Worm (Caenorhabditis elegans) whole organism, L2 larva: ENCODE data around the gene nhr-107.

Source experiments
- C34F6.9 ChIP-seq: fragments of 150-350 bp; optimal IDR thresholded peaks from 2 replicates; lab custom pipeline; 2014; ENCODE audit warnings: missing biosample characterization, missing genetic modification characterization
- F13H6.1 ChIP-seq: sonication (generic microtip); optimal IDR thresholded peaks from 2 replicates; lab custom pipeline; 2016; ENCODE audit warnings: missing genetic modification characterization, missing compliant biosample characterization
- R02D3.7 ChIP-seq: fragments of 150-350 bp; optimal IDR thresholded peaks from 2 replicates; lab custom pipeline; 2014; ENCODE audit warnings: missing biosample characterization, missing genetic modification characterization
- ZK546.5 ChIP-seq: sonication (generic microtip); optimal IDR thresholded peaks from 2 replicates; lab custom pipeline; 2017; ENCODE audit warnings: missing biosample characterization, missing genetic modification characterization
- alr-1 ChIP-seq: fragments of 150-350 bp; optimal IDR thresholded peaks from 2 replicates; lab custom pipeline; 2014; ENCODE audit warnings: missing biosample characterization, missing genetic modification characterization
- aly-2 ChIP-seq: fragments of 150-350 bp; optimal IDR thresholded peaks from 2 replicates; lab custom pipeline; 2014; ENCODE audit warnings: missing biosample characterization, missing genetic modification characterization
- blmp-1 ChIP-seq: sonication (generic microtip); optimal IDR thresholded peaks from 2 replicates; lab custom pipeline; 2017; ENCODE audit warnings: missing genetic modification characterization, mild to moderate bottlenecking, missing compliant biosample characterization, antibody characterized with exemption, moderate library complexity; ENCODE audit not compliant: insufficient read depth
- ceh-16 ChIP-seq: fragments of 150-350 bp; optimal IDR thresholded peaks from 2 replicates; lab custom pipeline; 2014; ENCODE audit warnings: missing biosample characterization, missing genetic modification characterization
- dmd-4 ChIP-seq: sonication (generic microtip); optimal IDR thresholded peaks from 2 replicates; lab custom pipeline; 2017; ENCODE audit warnings: missing biosample characterization, missing genetic modification characterization
- egl-27 ChIP-seq: sonication (generic microtip); optimal IDR thresholded peaks from 3 replicates; lab custom pipeline; 2017; ENCODE audit warnings: missing biosample characterization, missing genetic modification reagents, missing genetic modification characterization
- elt-1 ChIP-seq: fragments of 150-350 bp; optimal IDR thresholded peaks from 2 replicates; lab custom pipeline; 2014; ENCODE audit warnings: missing biosample characterization, missing genetic modification characterization
- elt-3 ChIP-seq: sonication (generic microtip); optimal IDR thresholded peaks from 2 replicates; lab custom pipeline; 2017; ENCODE audit warnings: missing biosample characterization, missing genetic modification characterization
- fos-1 ChIP-seq: fragments of 150-350 bp; optimal IDR thresholded peaks from 2 replicates; lab custom pipeline; 2014; ENCODE audit warnings: missing biosample characterization, missing genetic modification characterization
- lin-11 ChIP-seq: fragments of 150-350 bp; sonication (generic microtip); optimal IDR thresholded peaks from 2 replicates; lab custom pipeline; 2014; ENCODE audit warnings: missing biosample characterization, missing genetic modification characterization, inconsistent platforms, mixed read lengths
- lin-13 ChIP-seq: fragments of 150-350 bp; optimal IDR thresholded peaks from 2 replicates; lab custom pipeline; 2014; ENCODE audit warnings: missing biosample characterization, missing genetic modification reagents, missing genetic modification characterization
- lsy-2 ChIP-seq, 2 experiments: fragments of 150-350 bp in 1 of 2; sonication (generic microtip) in 1 of 2; optimal IDR thresholded peaks; 2 replicates each; lab custom pipeline; 2014 to 2017; ENCODE audit warnings: missing biosample characterization in 2 of 2, missing genetic modification characterization in 2 of 2
- mab-5 ChIP-seq: fragments of 150-350 bp; optimal IDR thresholded peaks from 2 replicates; lab custom pipeline; 2014; ENCODE audit warnings: missing biosample characterization, missing genetic modification characterization
- mbf-1 ChIP-seq: sonication (generic microtip); optimal IDR thresholded peaks from 2 replicates; lab custom pipeline; 2017; ENCODE audit warnings: missing biosample characterization, missing genetic modification characterization
- mdl-1 ChIP-seq, 2 experiments: fragments of 150-350 bp in 1 of 2; sonication (generic microtip) in 1 of 2; optimal IDR thresholded peaks; 2 replicates each; lab custom pipeline; 2017; ENCODE audit warnings: missing biosample characterization in 2 of 2, missing genetic modification characterization in 2 of 2
- nhr-10 ChIP-seq: sonication (generic microtip); optimal IDR thresholded peaks from 2 replicates; lab custom pipeline; 2017; ENCODE audit warnings: missing biosample characterization, missing genetic modification characterization
- nhr-12 ChIP-seq: fragments of 150-350 bp; optimal IDR thresholded peaks from 2 replicates; lab custom pipeline; 2014; ENCODE audit warnings: missing biosample characterization, missing genetic modification characterization
- nhr-129 ChIP-seq: fragments of 150-350 bp; optimal IDR thresholded peaks from 2 replicates; lab custom pipeline; 2014; ENCODE audit warnings: missing biosample characterization, missing genetic modification characterization
- nhr-21 ChIP-seq: fragments of 150-350 bp; optimal IDR thresholded peaks from 2 replicates; lab custom pipeline; 2014; ENCODE audit warnings: missing biosample characterization, missing genetic modification characterization
- nhr-23 ChIP-seq: fragments of 150-350 bp; optimal IDR thresholded peaks from 2 replicates; lab custom pipeline; 2014; ENCODE audit warnings: missing biosample characterization, missing genetic modification reagents, missing genetic modification characterization
- nhr-25 ChIP-seq: fragments of 150-350 bp; sonication (generic microtip); optimal IDR thresholded peaks from 3 replicates; lab custom pipeline; 2014; ENCODE audit warnings: missing biosample characterization, missing genetic modification characterization
- nhr-77 ChIP-seq: fragments of 150-350 bp; optimal IDR thresholded peaks from 2 replicates; lab custom pipeline; 2014; ENCODE audit warnings: missing biosample characterization, missing genetic modification characterization
- sem-4 ChIP-seq: fragments of 150-350 bp; optimal IDR thresholded peaks from 2 replicates; lab custom pipeline; 2014; ENCODE audit warnings: missing biosample characterization, missing genetic modification reagents, missing genetic modification characterization
- skn-1 ChIP-seq: sonication (generic microtip); optimal IDR thresholded peaks from 2 replicates; lab custom pipeline; 2017; ENCODE audit warnings: missing biosample characterization, missing genetic modification characterization
- sma-3 ChIP-seq: sonication (generic microtip); optimal IDR thresholded peaks from 2 replicates; lab custom pipeline; 2016; ENCODE audit warnings: missing genetic modification reagents, missing genetic modification characterization, missing compliant biosample characterization
- snpc-4 ChIP-seq: fragments of 150-350 bp; optimal IDR thresholded peaks from 2 replicates; lab custom pipeline; 2014; ENCODE audit warnings: missing biosample characterization, missing genetic modification characterization
- unc-39 ChIP-seq: fragments of 150-350 bp; optimal IDR thresholded peaks from 2 replicates; lab custom pipeline; 2014; ENCODE audit warnings: missing biosample characterization, missing genetic modification characterization
- unc-55 ChIP-seq: fragments of 150-350 bp; sonication (generic microtip); optimal IDR thresholded peaks from 3 replicates; lab custom pipeline; 2014; ENCODE audit warnings: missing biosample characterization, missing genetic modification reagents, missing genetic modification characterization
- unc-62 ChIP-seq: fragments of 150-350 bp; optimal IDR thresholded peaks from 2 replicates; lab custom pipeline; 2014; ENCODE audit warnings: missing biosample characterization, missing genetic modification reagents, missing genetic modification characterization
- ztf-1 ChIP-seq: fragments of 200-800 bp; sonication (Bioruptor generic); conservative IDR thresholded peaks from 2 replicates; pipeline ENCODE4 v1.3.6; 2022; ENCODE audit warnings: missing genetic modification characterization, missing compliant biosample characterization
- ztf-11 ChIP-seq: sonication (generic microtip); optimal IDR thresholded peaks from 2 replicates; lab custom pipeline; 2017; ENCODE audit warnings: missing biosample characterization, missing genetic modification characterization
- ztf-4 ChIP-seq: fragments of 150-350 bp; optimal IDR thresholded peaks from 2 replicates; lab custom pipeline; 2014; ENCODE audit warnings: missing biosample characterization, missing genetic modification characterization

The nhr-107 gene

ce11 chrV:6956237-6956636 lies 40.7 kb downstream of the nhr-107 start, which contains the start of gene mec-1:
Gene mec-1 (plus strand): TSS chrV:6956537.
- no peak for TF ChIP-seq lsy-2 (tag; optimal IDR thresholded peaks at IDR 0.05; lab: Kevin White, UChicago)
- TF ChIP-seq mab-5 (tag; lab: Kevin White, UChicago): no peak
- no peak for TF ChIP-seq nhr-25 (tag; lab: Kevin White, UChicago)
- TF ChIP-seq elt-3 (tag; lab: Kevin White, UChicago): no peak
- TF ChIP-seq nhr-23 (tag; lab: Kevin White, UChicago): no peak
- TF ChIP-seq unc-62 (GFP tag; lab: Kevin White, UChicago): no peak
- no peak for TF ChIP-seq ztf-11 (tag; lab: Kevin White, UChicago)
- TF ChIP-seq mdl-1 (tag; optimal IDR thresholded peaks at IDR 0.05; lab: Kevin White, UChicago): no peak
- TF ChIP-seq unc-55 (GFP tag; lab: Kevin White, UChicago): no peak
- no peak for TF ChIP-seq sma-3 (GFP tag; lab: Kevin White, UChicago)
- TF ChIP-seq nhr-77: no peak
- TF ChIP-seq aly-2 (tag; lab: Kevin White, UChicago): no peak
- no peak for TF ChIP-seq nhr-21 (tag; lab: Kevin White, UChicago)
- TF ChIP-seq ceh-16 (tag; lab: Kevin White, UChicago): no peak
- no peak for TF ChIP-seq ZK546.5 (tag; lab: Kevin White, UChicago)
- no peak for TF ChIP-seq skn-1 (tag; lab: Kevin White, UChicago)
- no peak for TF ChIP-seq alr-1
- TF ChIP-seq ztf-1 (GFP tag; lab: Robert Waterston, UW): no peak
- TF ChIP-seq fos-1: no peak

- TF ChIP-seq skn-1 (tag; lab: Kevin White, UChicago): no peak
- TF ChIP-seq mdl-1 (tag; optimal IDR thresholded peaks at IDR 0.05; lab: Kevin White, UChicago): no peak
- no peak for TF ChIP-seq egl-27 (tag; lab: Kevin White, UChicago)
- TF ChIP-seq blmp-1: no peak
- no peak for TF ChIP-seq lin-13 (GFP tag; lab: Kevin White, UChicago)
- no peak for TF ChIP-seq ztf-4
- TF ChIP-seq dmd-4 (tag; lab: Kevin White, UChicago): no peak
- no peak for TF ChIP-seq fos-1
- TF ChIP-seq unc-55 (GFP tag; lab: Kevin White, UChicago): no peak
- no peak for TF ChIP-seq sem-4 (tag; lab: Kevin White, UChicago)
- no peak for TF ChIP-seq nhr-12
- TF ChIP-seq ceh-16 (tag; lab: Kevin White, UChicago): no peak
- TF ChIP-seq, all 48 proteins: peak for 0
Observed at ce11 chrV:6953797-6954196, 43.1 kb downstream of the nhr-107 start, which contains the start of gene srg-31. Gene srg-31 (minus strand): TSS chrV:6953897.

ce11 chrV:6951306-6951705 lies 45.6 kb downstream of the nhr-107 start, which contains the start of gene T07H8.11:
Gene T07H8.11 (minus strand): TSS chrV:6951406.
- no peak for TF ChIP-seq lin-11 (tag; lab: Kevin White, UChicago)
- TF ChIP-seq C34F6.9: no peak
- TF ChIP-seq nhr-25 (tag; lab: Kevin White, UChicago): no peak
- no peak for TF ChIP-seq ceh-16 (tag; lab: Kevin White, UChicago)
- no peak for TF ChIP-seq mbf-1 (tag; lab: Kevin White, UChicago)
- no peak for TF ChIP-seq elt-3 (tag; lab: Kevin White, UChicago)
- TF ChIP-seq nhr-129: no peak
- no peak for TF ChIP-seq blmp-1
- no peak for TF ChIP-seq R02D3.7 (tag; lab: Kevin White, UChicago)
- TF ChIP-seq ztf-11 (tag; lab: Kevin White, UChicago): no peak
- no peak for TF ChIP-seq skn-1 (tag; lab: Kevin White, UChicago)
- no peak for TF ChIP-seq lsy-2 (tag; optimal IDR thresholded peaks at IDR 0.05; lab: Kevin White, UChicago)
- no peak for TF ChIP-seq F13H6.1 (tag; lab: Kevin White, UChicago)
- no peak for TF ChIP-seq nhr-10 (tag; lab: Kevin White, UChicago)
- TF ChIP-seq snpc-4 (tag; lab: Kevin White, UChicago): no peak
- no peak for TF ChIP-seq sma-3 (GFP tag; lab: Kevin White, UChicago)
- TF ChIP-seq unc-39: no peak
- TF ChIP-seq elt-1 (tag; lab: Kevin White, UChicago): no peak
- TF ChIP-seq nhr-77: no peak

ce11 chrV:6949770-6950169 lies 47.1 kb downstream of the nhr-107 start, which contains the start of gene Y57E12B.11:
Gene Y57E12B.11 (minus strand): TSS chrV:6949870.
- TF ChIP-seq egl-27 (tag; lab: Kevin White, UChicago): no peak
